Comparison of ENCODE assay signal across 5 worm cellular contexts in the genomic region with DNA sequence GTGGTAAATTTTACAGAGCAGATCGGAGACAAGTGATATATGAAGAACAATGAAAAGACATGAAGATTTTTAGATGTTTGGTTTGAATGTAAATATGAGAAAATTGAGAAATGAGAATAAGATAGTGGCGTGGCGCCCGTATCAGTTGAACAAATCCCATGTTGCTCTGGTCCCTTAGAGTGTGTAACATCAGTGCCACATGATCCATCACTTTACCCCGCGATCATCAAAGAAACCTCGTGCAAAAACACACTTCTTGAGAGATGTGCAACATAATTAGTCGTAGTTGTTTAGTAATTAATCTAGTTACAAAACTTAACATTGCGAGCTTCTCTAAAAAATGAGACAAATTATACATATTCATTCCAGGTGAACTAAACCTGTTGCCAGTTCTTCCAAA.
TF ChIP-seq lines count a peak whose summit lies in the region.

No protein-coding gene starts in this region.

TF ChIP-seq in whole organism, L1 larva, 84 proteins besides CTCF, POLR2A, EP300 and RAD21 (continues in another document):
- TF ChIP-seq ceh-8 (GFP tag; optimal IDR thresholded peaks at IDR 0.05; lab: Kevin White, UChicago) (no peak), nhr-19 (GFP tag; conservative IDR thresholded peaks at IDR 0.05; lab: Robert Waterston, UW) (0 out of 2 replicates have a peak, but pooled peaks have one; percentile 27), F16B12.6 (tag; optimal IDR thresholded peaks at IDR 0.05; lab: Kevin White, UChicago) (no peak), lsy-2 (tag; optimal IDR thresholded peaks at IDR 0.05; lab: Kevin White, UChicago) (peak in 1 of 2 experiments; percentile 8), nhr-71 (tag; optimal IDR thresholded peaks at IDR 0.05; lab: Kevin White, UChicago) (peak; percentile 61), grh-1 (GFP tag; IDR thresholded peaks at IDR 0.05; lab: Robert Waterston, UW) (no peak), dsc-1 (tag; optimal IDR thresholded peaks at IDR 0.05; lab: Kevin White, UChicago) (no peak), vab-15 (tag; optimal IDR thresholded peaks at IDR 0.05; lab: Kevin White, UChicago) (no peak), fkh-8 (tag; optimal IDR thresholded peaks at IDR 0.05; lab: Kevin White, UChicago) (no peak), elt-3 (tag; optimal IDR thresholded peaks at IDR 0.05; lab: Kevin White, UChicago) (no peak), rnt-1 (tag; optimal IDR thresholded peaks at IDR 0.05; lab: Kevin White, UChicago) (peak; percentile 46), ces-1 (GFP tag; optimal IDR thresholded peaks at IDR 0.05; lab: Kevin White, UChicago) (no peak), lin-15B (tag; optimal IDR thresholded peaks at IDR 0.05; lab: Kevin White, UChicago) (no peak), nhr-20 (tag; optimal IDR thresholded peaks at IDR 0.05; lab: Kevin White, UChicago) (peak; percentile 9), unc-130 (tag; optimal IDR thresholded peaks at IDR 0.05; lab: Kevin White, UChicago) (peak; percentile 30), ets-5 (GFP tag; IDR thresholded peaks at IDR 0.05; lab: Robert Waterston, UW) (no peak), unc-86 (tag; optimal IDR thresholded peaks at IDR 0.05; lab: Kevin White, UChicago) (no peak), egl-27 (tag; optimal IDR thresholded peaks at IDR 0.05; lab: Kevin White, UChicago) (no peak)

TF ChIP-seq in whole organism, L2 larva, 48 proteins besides CTCF, POLR2A, EP300 and RAD21:
- TF ChIP-seq nhr-129 (tag; optimal IDR thresholded peaks at IDR 0.05; lab: Kevin White, UChicago) (peak; percentile 40), ama-1 (optimal IDR thresholded peaks at IDR 0.05; lab: Kevin White, UChicago) (no peak), elt-3 (tag; optimal IDR thresholded peaks at IDR 0.05; lab: Kevin White, UChicago) (no peak), mab-5 (tag; optimal IDR thresholded peaks at IDR 0.05; lab: Kevin White, UChicago) (no peak), nhr-23 (tag; optimal IDR thresholded peaks at IDR 0.05; lab: Kevin White, UChicago) (no peak)

TF ChIP-seq in whole organism, L4 larva, 104 proteins besides CTCF, POLR2A, EP300 and RAD21:
- TF ChIP-seq unc-130 (GFP tag; optimal IDR thresholded peaks at IDR 0.05; lab: Kevin White, UChicago) (no peak), hlh-30 (tag; optimal IDR thresholded peaks at IDR 0.05; lab: Kevin White, UChicago; ENCODE audit: insufficient read depth) (peak; percentile 27), daf-16 (GFP tag; optimal IDR thresholded peaks at IDR 0.05; lab: Kevin White, UChicago) (peak in 1 of 2 experiments; percentile 54), daf-16 (tag; optimal IDR thresholded peaks at IDR 0.05; lab: Kevin White, UChicago) (no peak), unc-62 (GFP tag; optimal IDR thresholded peaks at IDR 0.05 in 1 of 2; lab: Kevin White, UChicago) (peak in 1 of 2 experiments; percentile 43), unc-62 (tag; optimal IDR thresholded peaks at IDR 0.05; lab: Kevin White, UChicago) (no peak), rbr-2 (tag; optimal IDR thresholded peaks at IDR 0.05; lab: Kevin White, UChicago) (no peak), daf-12 (tag; optimal IDR thresholded peaks at IDR 0.05; lab: Kevin White, UChicago) (no peak)

TF ChIP-seq in whole organism, late embryonic, 69 proteins besides CTCF, POLR2A, EP300 and RAD21:
- no peak for TF ChIP-seq pqm-1 (tag; optimal IDR thresholded peaks at IDR 0.05; lab: Kevin White, UChicago)
- TF ChIP-seq hlh-30 (tag; optimal IDR thresholded peaks at IDR 0.05; lab: Kevin White, UChicago; ENCODE audit: insufficient read depth), result peak; percentile 2

TF ChIP-seq in whole organism, mixed stage, embryonic, 35 proteins besides CTCF, POLR2A, EP300 and RAD21:
- TF ChIP-seq sem-2 (GFP tag; optimal IDR thresholded peaks at IDR 0.05; lab: Kevin White, UChicago), result no peak
- no peak for TF ChIP-seq pha-4 (tag; optimal IDR thresholded peaks at IDR 0.05; lab: Kevin White, UChicago)
- no peak for TF ChIP-seq ceh-83 (GFP tag; optimal IDR thresholded peaks at IDR 0.05; lab: Kevin White, UChicago)
- TF ChIP-seq nhr-2 (tag; optimal IDR thresholded peaks at IDR 0.05; lab: Kevin White, UChicago), result no peak
- TF ChIP-seq unc-62 (GFP tag; optimal IDR thresholded peaks at IDR 0.05; lab: Kevin White, UChicago), result peak; percentile 25
- TF ChIP-seq unc-120 (tag; optimal IDR thresholded peaks at IDR 0.05; lab: Kevin White, UChicago; ENCODE audit: poor library complexity, severe bottlenecking), result peak; percentile 9
